Fruit fly (Drosophila melanogaster) whole organism: ENCODE results near the gene ORMDL.

Source experiments
- CG8478 ChIP-seq: fragments of >200 bp; optimal IDR thresholded peaks from 2 replicates; lab custom pipeline; 2018; ENCODE audit warnings: inconsistent platforms
- Dll ChIP-seq: fragments of >200 bp; optimal IDR thresholded peaks from 2 replicates; lab custom pipeline; 2017
- EcR ChIP-seq, 2 experiments: fragments of >200 bp; optimal IDR thresholded peaks; 2 replicates each; lab custom pipeline; 2017; ENCODE audit warnings: missing biosample characterization in 2 of 2, missing genetic modification characterization in 2 of 2, missing genetic modification reagents in 2 of 2
- pan ChIP-seq: fragments of >200 bp; optimal IDR thresholded peaks from 2 replicates; lab custom pipeline; 2017
- psq ChIP-seq: fragments of >200 bp; optimal IDR thresholded peaks from 2 replicates; lab custom pipeline; 2017
- usp ChIP-seq: fragments of >200 bp; optimal IDR thresholded peaks from 2 replicates; lab custom pipeline; 2017; ENCODE audit warnings: missing biosample characterization, missing genetic modification characterization, mixed read lengths

DNA sequence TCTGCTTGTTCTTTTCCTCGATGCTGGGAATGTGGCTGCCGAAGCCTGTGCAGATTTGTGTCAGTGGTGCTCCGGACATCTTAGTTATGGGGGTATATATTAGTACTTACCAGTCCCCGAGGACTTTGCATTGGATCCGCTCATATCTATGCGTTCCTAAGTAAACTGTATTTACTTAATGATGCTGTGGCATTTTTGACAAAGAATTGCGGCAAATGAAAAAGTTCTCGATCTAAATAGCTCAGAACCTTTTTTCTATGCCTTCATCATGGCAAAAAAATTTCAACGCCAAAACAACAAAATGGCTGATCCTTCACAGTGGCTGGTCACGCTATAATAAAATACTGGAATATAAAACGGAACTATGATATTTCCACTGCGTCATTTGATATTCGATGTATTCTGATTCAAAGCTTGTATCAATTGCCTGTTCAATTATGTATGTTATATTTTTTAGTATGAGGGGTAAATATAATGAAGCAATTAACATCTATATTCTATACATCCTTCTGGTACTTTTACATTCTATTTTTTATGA, 884 bp upstream of the ORMDL start, which contains the start of gene MED1:
- TF ChIP-seq CG8478 (lab: Kevin White, UChicago), result no peak
- TF ChIP-seq pan (lab: Kevin White, UChicago), result no peak
- TF ChIP-seq psq (lab: Kevin White, UChicago), result no peak
- TF ChIP-seq usp (GFP tag; lab: Kevin White, UChicago), result no peak
- TF ChIP-seq EcR (GFP tag; optimal IDR thresholded peaks at IDR 0.05; lab: Kevin White, UChicago), result no peak
- no peak for TF ChIP-seq Dll (lab: Kevin White, UChicago)
